Worm (Caenorhabditis elegans) whole organism, L4 larva: ENCODE data around the gene F41E6.17.

ENCODE experiments used
- F26F4.8 ChIP-seq: fragments of 200-800 bp; sonication (Bioruptor generic); conservative IDR thresholded peaks from 2 replicates; pipeline ENCODE4 v1.3.6; 2022; ENCODE audit warnings: missing genetic modification characterization, missing compliant biosample characterization
- F49E8.2 ChIP-seq: sonication (generic microtip); optimal IDR thresholded peaks from 2 replicates; lab custom pipeline; 2016; ENCODE audit warnings: missing compliant biosample characterization, mild to moderate bottlenecking, missing genetic modification characterization, borderline replicate concordance
- T20F7.1 ChIP-seq: fragments of 200-800 bp; sonication (Bioruptor generic); optimal IDR thresholded peaks from 2 replicates; lab custom pipeline; 2018; ENCODE audit warnings: mild to moderate bottlenecking, missing genetic modification characterization, missing compliant biosample characterization
- Y48G9A.11 ChIP-seq: fragments of 200-800 bp; sonication (Bioruptor generic); IDR thresholded peaks from 2 replicates; pipeline ENCODE4 v1.3.6; 2022; ENCODE audit warnings: missing genetic modification reagents, missing genetic modification characterization, missing compliant biosample characterization
- Y75B8A.6 ChIP-seq: fragments of 200-800 bp; sonication (Bioruptor generic); IDR thresholded peaks from 2 replicates; pipeline ENCODE4 v1.3.6; 2022; ENCODE audit warnings: missing genetic modification reagents, missing genetic modification characterization, missing compliant biosample characterization
- ZK546.5 ChIP-seq, 2 experiments: sonication (generic microtip); optimal IDR thresholded peaks; 2 replicates each; lab custom pipeline; 2017; ENCODE audit warnings: missing biosample characterization in 2 of 2, missing genetic modification characterization in 2 of 2
- aha-1 ChIP-seq: fragments of 150-350 bp; peaks from one replicate; lab custom pipeline; 2014; ENCODE audit warnings: missing biosample characterization, missing genetic modification characterization
- ama-1 ChIP-seq: fragments of 150-350 bp; optimal IDR thresholded peaks from 2 replicates; lab custom pipeline; 2014; ENCODE audit warnings: inconsistent platforms, mixed read lengths
- attf-4 ChIP-seq: sonication (generic microtip); optimal IDR thresholded peaks from 3 replicates; lab custom pipeline; 2017; ENCODE audit warnings: missing biosample characterization, missing genetic modification characterization
- ceh-20 ChIP-seq: fragments of 200-800 bp; sonication (Bioruptor generic); IDR thresholded peaks from 2 replicates; pipeline ENCODE4 v1.3.6; 2022; ENCODE audit warnings: missing genetic modification reagents, missing genetic modification characterization, missing compliant biosample characterization
- ceh-44 ChIP-seq: fragments of 200-800 bp; sonication (Bioruptor generic); IDR thresholded peaks from 2 replicates; pipeline ENCODE4 v1.3.6; 2022; ENCODE audit warnings: missing genetic modification reagents, missing genetic modification characterization, missing compliant biosample characterization
- ces-1 ChIP-seq: fragments of 150-350 bp; sonication (generic microtip); optimal IDR thresholded peaks from 4 replicates; lab custom pipeline; 2014; ENCODE audit warnings: missing biosample characterization, missing genetic modification reagents, missing genetic modification characterization
- daf-16 ChIP-seq, 3 experiments: sonication (generic microtip); optimal IDR thresholded peaks; 2 replicates each; lab custom pipeline; 2016 to 2017; ENCODE audit warnings: missing genetic modification characterization in 3 of 3, missing genetic modification reagents in 3 of 3, mild to moderate bottlenecking in 2 of 3, missing compliant biosample characterization in 2 of 3, missing biosample characterization in 1 of 3, moderate library complexity in 1 of 3
- dmd-6 ChIP-seq: fragments of 200-800 bp; sonication (Bioruptor generic); IDR thresholded peaks from 2 replicates; pipeline ENCODE4 v1.3.6; 2022; ENCODE audit warnings: missing genetic modification reagents, missing genetic modification characterization, missing compliant biosample characterization
- dmd-8 ChIP-seq: fragments of 200-800 bp; sonication (Bioruptor generic); IDR thresholded peaks from 2 replicates; pipeline ENCODE4 v1.3.6; 2022; ENCODE audit warnings: missing genetic modification characterization, missing compliant biosample characterization
- dmd-9 ChIP-seq: fragments of 200-800 bp; sonication (Bioruptor generic); IDR thresholded peaks from 2 replicates; pipeline ENCODE4 v1.3.6; 2022; ENCODE audit warnings: missing genetic modification reagents, missing genetic modification characterization, missing compliant biosample characterization
- dpl-1 ChIP-seq: fragments of 150-350 bp; optimal IDR thresholded peaks from 2 replicates; lab custom pipeline; 2014; ENCODE audit warnings: missing biosample characterization, missing genetic modification reagents, missing genetic modification characterization
- duxl-1 ChIP-seq: sonication (generic microtip); optimal IDR thresholded peaks from 2 replicates; lab custom pipeline; 2016; ENCODE audit warnings: mild to moderate bottlenecking, missing genetic modification characterization, moderate library complexity, missing compliant biosample characterization; ENCODE audit not compliant: poor library complexity
- dve-1 ChIP-seq: sonication (generic microtip); optimal IDR thresholded peaks from 2 replicates; lab custom pipeline; 2017; ENCODE audit warnings: antibody characterized with exemption, mild to moderate bottlenecking, missing genetic modification characterization, missing compliant biosample characterization; ENCODE audit not compliant: insufficient read depth
- egl-27 ChIP-seq: sonication (generic microtip); optimal IDR thresholded peaks from 3 replicates; lab custom pipeline; 2017; ENCODE audit warnings: missing biosample characterization, missing genetic modification reagents, missing genetic modification characterization
- gei-8 ChIP-seq: fragments of 200-800 bp; sonication (Bioruptor generic); optimal IDR thresholded peaks from 2 replicates; lab custom pipeline; 2018; ENCODE audit warnings: mild to moderate bottlenecking, missing genetic modification characterization, missing compliant biosample characterization
- jun-1 ChIP-seq: fragments of 150-350 bp; optimal IDR thresholded peaks from 2 replicates; lab custom pipeline; 2014; ENCODE audit warnings: missing biosample characterization, missing genetic modification reagents, missing genetic modification characterization
- lin-1 ChIP-seq: fragments of 200-800 bp; sonication (Bioruptor generic); IDR thresholded peaks from 2 replicates; pipeline ENCODE4 v1.3.6; 2022; ENCODE audit warnings: missing genetic modification reagents, missing genetic modification characterization, missing compliant biosample characterization
- lin-13 ChIP-seq: fragments of 150-350 bp; optimal IDR thresholded peaks from 2 replicates; lab custom pipeline; 2014; ENCODE audit warnings: missing biosample characterization, missing genetic modification reagents, missing genetic modification characterization
- lsy-2 ChIP-seq, 2 experiments: fragments of 150-350 bp in 1 of 2; sonication (generic microtip) in 1 of 2; optimal IDR thresholded peaks; 2 replicates each; lab custom pipeline; 2014 to 2017; ENCODE audit warnings: missing biosample characterization in 2 of 2, missing genetic modification characterization in 2 of 2
- mdl-1 ChIP-seq, 2 experiments: fragments of 150-350 bp in 1 of 2; sonication (generic microtip) in 1 of 2; optimal IDR thresholded peaks; 2 replicates each; lab custom pipeline; 2014 to 2017; ENCODE audit warnings: missing biosample characterization in 2 of 2, missing genetic modification characterization in 2 of 2
- nhr-11 ChIP-seq: fragments of 150-350 bp; optimal IDR thresholded peaks from 2 replicates; lab custom pipeline; 2014; ENCODE audit warnings: missing biosample characterization, missing genetic modification characterization
- nhr-237 ChIP-seq: sonication (generic microtip); optimal IDR thresholded peaks from 2 replicates; lab custom pipeline; 2017; ENCODE audit warnings: missing biosample characterization, missing genetic modification characterization
- nhr-28 ChIP-seq: fragments of 150-350 bp; optimal IDR thresholded peaks from 2 replicates; lab custom pipeline; 2014; ENCODE audit warnings: missing biosample characterization, missing genetic modification characterization
- nhr-76 ChIP-seq: fragments of 150-350 bp; optimal IDR thresholded peaks from 2 replicates; lab custom pipeline; 2014; ENCODE audit warnings: missing biosample characterization, missing genetic modification characterization
- nhr-77 ChIP-seq: fragments of 150-350 bp; optimal IDR thresholded peaks from 2 replicates; lab custom pipeline; 2014; ENCODE audit warnings: missing biosample characterization, missing genetic modification characterization
- pha-4 ChIP-seq, 2 experiments: fragments of 150-350 bp in 1 of 2; fragments of 200-800 bp in 1 of 2; sonication (Bioruptor generic) in 1 of 2; IDR thresholded peaks in 1 of 2; optimal IDR thresholded peaks in 1 of 2; 2 replicates each; pipeline versions ENCODE4 v1.3.6 to Lab custom; 2014 to 2022; ENCODE audit warnings: missing genetic modification characterization in 2 of 2, missing genetic modification reagents in 2 of 2, missing biosample characterization in 1 of 2, missing compliant biosample characterization in 1 of 2
- rbr-2 ChIP-seq: sonication (generic microtip); optimal IDR thresholded peaks from 2 replicates; lab custom pipeline; 2016; ENCODE audit warnings: missing genotype, missing genetic modification characterization, missing compliant biosample characterization
- saeg-2 ChIP-seq: fragments of 200-800 bp; sonication (Bioruptor generic); IDR thresholded peaks from 2 replicates; pipeline ENCODE4 v1.3.6; 2022; ENCODE audit warnings: missing genetic modification reagents, missing genetic modification characterization, missing compliant biosample characterization
- skn-1 ChIP-seq: fragments of 150-350 bp; optimal IDR thresholded peaks from 2 replicates; lab custom pipeline; 2014; ENCODE audit warnings: missing biosample characterization, missing genetic modification characterization
- snpc-1.2 ChIP-seq: fragments of 200-800 bp; sonication (Bioruptor generic); IDR thresholded peaks from 2 replicates; pipeline ENCODE4 v1.3.6; 2022; ENCODE audit warnings: missing genetic modification reagents, missing genetic modification characterization, missing compliant biosample characterization
- spr-3 ChIP-seq: fragments of 200-800 bp; sonication (Bioruptor generic); optimal IDR thresholded peaks from 2 replicates; lab custom pipeline; 2018; ENCODE audit warnings: mild to moderate bottlenecking, missing genetic modification characterization, missing compliant biosample characterization
- tag-97 ChIP-seq: fragments of 200-800 bp; sonication (Bioruptor generic); IDR thresholded peaks from 2 replicates; pipeline ENCODE4 v1.3.6; 2022; ENCODE audit warnings: missing genetic modification characterization, missing compliant biosample characterization
- unc-39 ChIP-seq: sonication (generic microtip); optimal IDR thresholded peaks from 2 replicates; lab custom pipeline; 2017; ENCODE audit warnings: missing biosample characterization, missing genetic modification characterization
- unc-62 ChIP-seq, 3 experiments: fragments of 150-350 bp in 1 of 3; sonication (generic microtip); optimal IDR thresholded peaks in 2 of 3; peaks in 1 of 3; 1 replicate in 1 of 3; 2 replicates in 2 of 3; lab custom pipeline; 2014 to 2017; ENCODE audit warnings: missing biosample characterization in 3 of 3, missing genetic modification characterization in 3 of 3, missing genetic modification reagents in 3 of 3, missing genotype in 1 of 3
- zip-11 ChIP-seq: fragments of 200-800 bp; sonication (Bioruptor generic); IDR thresholded peaks from 2 replicates; pipeline ENCODE4 v1.3.6; 2022; ENCODE audit warnings: missing genetic modification characterization, missing compliant biosample characterization
- zip-2 ChIP-seq: fragments of 150-350 bp; optimal IDR thresholded peaks from 2 replicates; lab custom pipeline; 2014; ENCODE audit warnings: missing biosample characterization, missing genetic modification characterization

The F41E6.17 gene

DNA sequence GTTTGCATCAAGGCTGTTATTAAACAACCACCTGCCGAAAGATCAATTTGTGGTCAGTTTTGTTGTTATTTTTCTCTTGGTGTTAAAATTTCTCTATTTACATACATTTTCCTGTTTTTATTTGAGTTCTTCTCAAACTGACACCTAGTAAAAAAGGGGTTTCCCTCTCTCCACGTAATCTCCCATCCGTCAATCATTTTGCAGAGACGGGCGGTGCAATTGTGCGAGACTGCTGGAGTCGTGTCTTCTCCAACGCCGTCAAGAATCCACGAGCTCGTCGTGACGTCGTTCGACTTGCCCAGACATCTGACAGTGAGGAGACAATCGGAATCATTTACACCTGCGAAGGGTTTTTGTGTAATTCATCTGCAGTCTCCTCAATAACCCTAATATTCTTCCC, 2.5 kb downstream of the F41E6.17 start:
- TF ChIP-seq rbr-2 (tag; lab: Kevin White, UChicago): no peak
- no peak for TF ChIP-seq lin-1 (GFP tag; lab: Robert Waterston, UW)
- no peak for TF ChIP-seq zip-11 (GFP tag; lab: Robert Waterston, UW)
- no peak for TF ChIP-seq unc-39
- TF ChIP-seq Y48G9A.11 (GFP tag; lab: Robert Waterston, UW): no peak
- no peak for TF ChIP-seq nhr-237 (tag; lab: Kevin White, UChicago)
- peak in 1 of 2 experiments; percentile 50 for TF ChIP-seq unc-62 (GFP tag; optimal IDR thresholded peaks at IDR 0.05 in 1 of 2; lab: Kevin White, UChicago)
- TF ChIP-seq unc-62 (tag; optimal IDR thresholded peaks at IDR 0.05; lab: Kevin White, UChicago): no peak
- TF ChIP-seq Y75B8A.6: no peak
- peak; percentile 61; the same call in 1 of the 2 replicates for TF ChIP-seq ceh-20 (GFP tag; lab: Robert Waterston, UW)
- no peak for TF ChIP-seq tag-97 (GFP tag; lab: Robert Waterston, UW)
- no peak for TF ChIP-seq spr-3
- no peak for TF ChIP-seq dmd-6 (GFP tag; lab: Robert Waterston, UW)

DNA sequence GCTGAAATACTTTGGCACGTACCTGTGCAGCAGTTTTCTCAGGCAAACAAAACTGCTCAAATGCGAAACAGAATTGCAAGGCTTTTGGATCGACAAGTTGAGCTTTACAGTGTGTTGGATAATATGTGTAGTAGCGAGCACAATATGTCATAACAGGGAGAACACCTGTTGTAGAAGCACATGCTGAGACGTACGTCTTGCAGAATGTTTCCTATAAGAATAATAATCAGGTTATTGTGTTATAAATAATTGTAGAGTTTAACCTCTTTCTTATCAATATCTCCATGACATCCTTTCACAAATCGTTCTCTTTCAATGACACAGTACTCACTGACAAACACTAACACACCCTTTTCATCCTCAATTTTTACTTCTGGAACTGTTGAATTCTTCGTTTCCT, 3.7 kb downstream of the F41E6.17 start:
- TF ChIP-seq lsy-2 (tag; optimal IDR thresholded peaks at IDR 0.05; lab: Kevin White, UChicago) (no peak), unc-62 (GFP tag; optimal IDR thresholded peaks at IDR 0.05 in 1 of 2; lab: Kevin White, UChicago) (peak in 1 of 2 experiments; percentile 93), unc-62 (tag; optimal IDR thresholded peaks at IDR 0.05; lab: Kevin White, UChicago) (no peak)

DNA sequence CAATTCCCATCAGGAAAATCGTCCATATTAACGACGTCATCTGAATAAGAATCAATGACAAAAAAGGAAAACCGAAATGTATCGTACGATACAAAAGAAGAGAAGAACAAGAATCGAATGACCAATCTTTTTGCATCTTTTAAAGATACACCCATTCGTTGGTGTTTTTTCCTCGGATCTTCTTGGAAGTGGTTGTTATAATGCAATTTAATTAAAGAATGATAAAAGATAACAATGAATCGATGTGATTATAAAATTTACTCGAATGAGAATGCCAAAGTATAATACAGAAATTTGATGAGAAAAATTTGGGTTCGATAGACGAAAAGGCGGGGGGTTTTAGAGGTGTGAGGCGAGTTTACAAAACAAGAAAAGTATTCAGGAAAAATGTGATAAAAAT, 5.1 kb downstream of the F41E6.17 start, which contains the start of gene F41E6.12:
TSS of gene F41E6.12 (minus strand) at position 101 of the 400 bp plus-strand sequence.
- TF ChIP-seq lsy-2 (tag; optimal IDR thresholded peaks at IDR 0.05; lab: Kevin White, UChicago): peak in 1 of 2 experiments; percentile 12
- peak; percentile 15 for TF ChIP-seq duxl-1 (tag; lab: Kevin White, UChicago)
- TF ChIP-seq attf-4 (tag; lab: Kevin White, UChicago): no peak
- TF ChIP-seq ama-1 (lab: Kevin White, UChicago): peak; percentile 36
- TF ChIP-seq aha-1 (tag; lab: Kevin White, UChicago): peak; percentile 88

DNA sequence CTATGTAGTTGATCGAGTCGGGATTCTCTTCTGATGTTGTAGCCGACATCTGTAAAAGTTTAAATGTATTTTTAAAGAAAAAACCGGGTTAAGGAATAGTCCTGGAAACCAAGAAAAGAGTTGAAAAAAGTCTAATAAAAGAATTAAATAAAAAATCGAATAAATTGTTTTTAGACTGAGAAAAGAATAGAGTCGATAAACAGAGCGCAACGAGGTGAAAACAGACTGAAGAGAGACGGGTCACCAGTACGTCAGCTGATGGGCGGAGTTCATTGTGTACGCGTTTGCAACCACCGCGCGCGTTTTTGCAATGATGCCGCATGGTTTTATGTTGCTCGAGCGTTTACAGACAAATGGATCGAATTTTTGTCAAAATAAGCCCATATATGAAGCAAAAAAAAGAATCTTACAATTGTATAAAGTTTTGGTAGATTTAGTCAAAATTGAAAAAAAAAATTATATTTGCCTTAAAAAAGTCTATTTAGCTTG, 7.4 kb downstream of the F41E6.17 start, which contains the start of gene atg-18:
TSS of gene atg-18 (minus strand) at position 51 of the 489 bp plus-strand sequence.
- TF ChIP-seq dmd-8 (GFP tag; lab: Robert Waterston, UW): no peak
- no peak for TF ChIP-seq ceh-44 (GFP tag; lab: Robert Waterston, UW)
- TF ChIP-seq daf-16 (GFP tag; optimal IDR thresholded peaks at IDR 0.05; lab: Kevin White, UChicago): peak in 1 of 2 experiments; percentile 64
- TF ChIP-seq daf-16 (tag; optimal IDR thresholded peaks at IDR 0.05; lab: Kevin White, UChicago): peak; percentile 80
- TF ChIP-seq dmd-9 (GFP tag; lab: Robert Waterston, UW): no peak
- no peak for TF ChIP-seq egl-27 (tag; lab: Kevin White, UChicago)
- TF ChIP-seq zip-11 (GFP tag; lab: Robert Waterston, UW): no peak
- TF ChIP-seq pha-4 (GFP tag; IDR thresholded peaks at IDR 0.05; lab: Robert Waterston, UW): no peak
- TF ChIP-seq pha-4 (tag; optimal IDR thresholded peaks at IDR 0.05; lab: Kevin White, UChicago): peak; percentile 30
- peak; percentile 67 for TF ChIP-seq nhr-11 (tag; lab: Kevin White, UChicago)
- peak; percentile 17 to 57 for TF ChIP-seq mdl-1 (tag; optimal IDR thresholded peaks at IDR 0.05; lab: Kevin White, UChicago)
- no peak for TF ChIP-seq F26F4.8 (GFP tag; lab: Robert Waterston, UW)
- TF ChIP-seq F49E8.2 (tag; lab: Kevin White, UChicago): no peak
- TF ChIP-seq duxl-1 (tag; lab: Kevin White, UChicago): no peak
- no peak for TF ChIP-seq skn-1 (tag; lab: Kevin White, UChicago)
- TF ChIP-seq lin-13 (GFP tag; lab: Kevin White, UChicago): no peak
- TF ChIP-seq unc-39: no peak
- no peak for TF ChIP-seq nhr-76 (tag; lab: Kevin White, UChicago)
- TF ChIP-seq gei-8: no peak
- no peak for TF ChIP-seq zip-2 (tag; lab: Kevin White, UChicago)
- TF ChIP-seq rbr-2 (tag; lab: Kevin White, UChicago): peak; percentile 67
- TF ChIP-seq nhr-28 (tag; lab: Kevin White, UChicago): peak; percentile 65
- peak; percentile 18 for TF ChIP-seq T20F7.1 (GFP tag; lab: Kevin White, UChicago)
- TF ChIP-seq ces-1 (GFP tag; lab: Kevin White, UChicago): no peak
- no peak for TF ChIP-seq saeg-2 (GFP tag; lab: Robert Waterston, UW)
- TF ChIP-seq spr-3: no peak
- no peak for TF ChIP-seq ZK546.5 (tag; optimal IDR thresholded peaks at IDR 0.05; lab: Kevin White, UChicago)
- TF ChIP-seq dve-1: peak; percentile 81
- TF ChIP-seq nhr-77 (tag; lab: Kevin White, UChicago): peak; percentile 43
- TF ChIP-seq dpl-1 (GFP tag; lab: Kevin White, UChicago): peak; percentile 30
- no peak for TF ChIP-seq jun-1 (tag; lab: Kevin White, UChicago)
- TF ChIP-seq snpc-1.2 (GFP tag; lab: Robert Waterston, UW): no peak
